Fruit fly (Drosophila melanogaster) whole organism, embryonic: ENCODE results near the gene Gr93d.
A peak's percentile ranks its signal among the peaks of the same experiment; 100 is the strongest.

Experiments
- Blimp-1 ChIP-seq: fragments of 200-800 bp; sonication (Bioruptor generic); optimal IDR thresholded peaks from 3 replicates; lab custom pipeline; 2018; ENCODE audit warnings: missing biosample characterization, missing genetic modification characterization, mild to moderate bottlenecking, moderate library complexity, missing genetic modification reagents
- CG11456 ChIP-seq: fragments of 200-800 bp; sonication (Bioruptor generic); IDR thresholded peaks from 3 replicates; pipeline ENCODE4 v1.3.6; 2022; ENCODE audit warnings: missing biosample characterization, missing genetic modification characterization
- CG13287 ChIP-seq: fragments of 200-800 bp; sonication (Bioruptor generic); IDR thresholded peaks from 2 replicates; pipeline ENCODE4 v1.3.6; 2022; ENCODE audit warnings: missing biosample characterization, missing genetic modification characterization; ENCODE audit not compliant: partially characterized antibody
- CG14965 ChIP-seq: fragments of 200-800 bp; sonication (Bioruptor generic); optimal IDR thresholded peaks from 2 replicates; lab custom pipeline; 2016; ENCODE audit warnings: missing biosample characterization, missing genetic modification characterization, borderline replicate concordance
- CG17361 ChIP-seq: fragments of 200-800 bp; sonication (Bioruptor generic); IDR thresholded peaks from 3 replicates; pipeline ENCODE4 v1.3.6; 2022; ENCODE audit warnings: missing biosample characterization, missing genetic modification characterization
- CG17385 ChIP-seq: fragments of 200-800 bp; sonication (Bioruptor generic); optimal IDR thresholded peaks from 3 replicates; lab custom pipeline; 2018; ENCODE audit warnings: missing biosample characterization, mild to moderate bottlenecking, missing genetic modification characterization
- CG18011 ChIP-seq: fragments of 200-800 bp; sonication (Bioruptor generic); optimal IDR thresholded peaks from 2 replicates; lab custom pipeline; 2017; ENCODE audit warnings: missing biosample characterization, missing genetic modification characterization, mild to moderate bottlenecking, moderate library complexity, missing genotype
- CG3065 ChIP-seq: fragments of 200-800 bp; sonication (Bioruptor generic); optimal IDR thresholded peaks from 2 replicates; lab custom pipeline; 2016; ENCODE audit warnings: missing biosample characterization, missing genetic modification characterization
- CG31388 ChIP-seq: fragments of 200-800 bp; sonication (Bioruptor generic); optimal IDR thresholded peaks from 2 replicates; lab custom pipeline; 2016; ENCODE audit warnings: missing biosample characterization, missing genetic modification characterization
- CG32772 ChIP-seq: fragments of 200-800 bp; sonication (Bioruptor generic); IDR thresholded peaks from 2 replicates; pipeline ENCODE4 v1.3.6; 2022; ENCODE audit warnings: missing biosample characterization, missing genetic modification characterization
- CG34422 ChIP-seq: fragments of 200-800 bp; sonication (Bioruptor generic); IDR thresholded peaks from 3 replicates; pipeline ENCODE4 v1.3.6; 2022; ENCODE audit warnings: missing biosample characterization, missing genetic modification characterization
- CG4404 ChIP-seq: fragments of 200-800 bp; sonication (Bioruptor generic); IDR thresholded peaks from 2 replicates; pipeline ENCODE4 v1.3.6; 2022; ENCODE audit warnings: missing biosample characterization, missing genetic modification characterization
- CG6689 ChIP-seq: fragments of 200-800 bp; sonication (Bioruptor generic); IDR thresholded peaks from 2 replicates; pipeline ENCODE4 v1.3.6; 2022; ENCODE audit warnings: missing biosample characterization, missing genetic modification characterization
- CG6765 ChIP-seq: fragments of 200-800 bp; sonication (Bioruptor generic); optimal IDR thresholded peaks from 3 replicates; lab custom pipeline; 2017; ENCODE audit warnings: missing biosample characterization, mild to moderate bottlenecking, missing genetic modification characterization
- CG7357 ChIP-seq: fragments of 200-800 bp; sonication (Bioruptor generic); IDR thresholded peaks from 3 replicates; pipeline ENCODE4 v1.3.6; 2022; ENCODE audit warnings: missing biosample characterization, missing genetic modification characterization
- CG7372 ChIP-seq: fragments of 200-800 bp; sonication (Bioruptor generic); IDR thresholded peaks from 2 replicates; pipeline ENCODE4 v1.3.6; 2022; ENCODE audit warnings: missing biosample characterization, missing genetic modification characterization
- CG7556 ChIP-seq: fragments of 200-800 bp; sonication (Bioruptor generic); optimal IDR thresholded peaks from 2 replicates; lab custom pipeline; 2017; ENCODE audit warnings: missing biosample characterization, mild to moderate bottlenecking, missing genetic modification characterization
- CG8388 ChIP-seq: fragments of 200-800 bp; sonication (Bioruptor generic); optimal IDR thresholded peaks from 2 replicates; lab custom pipeline; 2019; ENCODE audit warnings: missing biosample characterization, mild to moderate bottlenecking, missing genetic modification characterization, moderate library complexity
- Doc3 ChIP-seq: fragments of 200-800 bp; sonication (Bioruptor generic); IDR thresholded peaks from 3 replicates; pipeline ENCODE4 v1.3.6; 2022; ENCODE audit warnings: missing biosample characterization, missing genetic modification characterization; ENCODE audit not compliant: partially characterized antibody
- E2f2 ChIP-seq: fragments of 200-800 bp; sonication (Bioruptor generic); IDR thresholded peaks from 2 replicates; pipeline ENCODE4 v1.3.6; 2022; ENCODE audit warnings: missing biosample characterization, missing genetic modification characterization
- Oli ChIP-seq: fragments of 200-800 bp; sonication (Bioruptor generic); optimal IDR thresholded peaks from 2 replicates; lab custom pipeline; 2018; ENCODE audit warnings: missing biosample characterization, mild to moderate bottlenecking, missing genetic modification characterization, moderate library complexity
- Sry-δ ChIP-seq: fragments of 200-800 bp; sonication (Bioruptor generic); optimal IDR thresholded peaks from 2 replicates; lab custom pipeline; 2016; ENCODE audit warnings: missing biosample characterization, missing genetic modification characterization
- Usf ChIP-seq: fragments of 200-800 bp; sonication (Bioruptor generic); optimal IDR thresholded peaks from 2 replicates; lab custom pipeline; 2017; ENCODE audit warnings: missing genotype, missing biosample characterization, missing genetic modification characterization
- ato ChIP-seq: fragments of 200-800 bp; sonication (Bioruptor generic); IDR thresholded peaks from 2 replicates; pipeline ENCODE4 v1.3.6; 2022; ENCODE audit warnings: missing biosample characterization, missing genetic modification characterization; ENCODE audit not compliant: partially characterized antibody
- bsh ChIP-seq, 2 experiments: fragments of 200-800 bp; sonication (Bioruptor generic); optimal IDR thresholded peaks; 2 replicates each; lab custom pipeline; 2017 to 2018; ENCODE audit warnings: mild to moderate bottlenecking in 2 of 2, missing biosample characterization in 2 of 2, missing genetic modification characterization in 2 of 2, moderate library complexity in 1 of 2
- croc ChIP-seq: fragments of 200-800 bp; sonication (Bioruptor generic); conservative IDR thresholded peaks from 3 replicates; pipeline ENCODE4 v1.3.6; 2022; ENCODE audit warnings: missing biosample characterization, missing genetic modification characterization
- dati ChIP-seq: fragments of 200-800 bp; sonication (Bioruptor generic); IDR thresholded peaks from 2 replicates; pipeline ENCODE4 v1.3.6; 2022; ENCODE audit warnings: missing biosample characterization, missing genetic modification characterization
- eyg ChIP-seq: fragments of 200-800 bp; sonication (Bioruptor generic); optimal IDR thresholded peaks from 3 replicates; lab custom pipeline; 2016; ENCODE audit warnings: missing biosample characterization, missing genetic modification characterization
- fru ChIP-seq: fragments of >200 bp; optimal IDR thresholded peaks from 2 replicates; lab custom pipeline; 2017
- gce ChIP-seq: fragments of 200-800 bp; sonication (Bioruptor generic); IDR thresholded peaks from 3 replicates; pipeline ENCODE4 v1.3.6; 2022; ENCODE audit warnings: missing biosample characterization, missing genetic modification characterization
- jing ChIP-seq: fragments of 200-800 bp; sonication (Bioruptor generic); optimal IDR thresholded peaks from 2 replicates; lab custom pipeline; 2018; ENCODE audit warnings: missing biosample characterization, mild to moderate bottlenecking, missing genetic modification characterization
- jumu ChIP-seq: fragments of 200-800 bp; sonication (Bioruptor generic); optimal IDR thresholded peaks from 3 replicates; lab custom pipeline; 2016; ENCODE audit warnings: missing biosample characterization, missing genetic modification characterization
- kni ChIP-seq: fragments of 200-800 bp; sonication (Bioruptor generic); optimal IDR thresholded peaks from 3 replicates; lab custom pipeline; 2017; ENCODE audit warnings: mild to moderate bottlenecking, missing biosample characterization, missing genetic modification reagents, missing genetic modification characterization
- lbe ChIP-seq: fragments of 200-800 bp; sonication (Bioruptor generic); optimal IDR thresholded peaks from 2 replicates; lab custom pipeline; 2016; ENCODE audit warnings: missing biosample characterization, mild to moderate bottlenecking, missing genetic modification characterization
- nerfin-2 ChIP-seq: fragments of 200-800 bp; sonication (Bioruptor generic); IDR thresholded peaks from 2 replicates; pipeline ENCODE4 v1.3.6; 2022; ENCODE audit warnings: missing biosample characterization, missing genetic modification characterization; ENCODE audit not compliant: partially characterized antibody
- nmo ChIP-seq: fragments of 200-800 bp; sonication (Bioruptor generic); optimal IDR thresholded peaks from 2 replicates; lab custom pipeline; 2018; ENCODE audit warnings: missing biosample characterization, mild to moderate bottlenecking, missing genetic modification characterization, moderate library complexity
- peb ChIP-seq: fragments of 200-800 bp; sonication (Bioruptor generic); IDR thresholded peaks from 2 replicates; pipeline ENCODE4 v1.3.6; 2022; ENCODE audit warnings: missing biosample characterization, missing genetic modification characterization
- phol ChIP-seq: fragments of 200-800 bp; sonication (Bioruptor generic); optimal IDR thresholded peaks from 3 replicates; lab custom pipeline; 2018; ENCODE audit warnings: missing biosample characterization, mild to moderate bottlenecking, missing genetic modification characterization, moderate library complexity
- prd ChIP-seq, 3 experiments: fragments of >200 bp in 2 of 3; fragments of 200-800 bp in 1 of 3; sonication (Bioruptor generic) in 1 of 3; optimal IDR thresholded peaks in 2 of 3; IDR thresholded peaks in 1 of 3; 2 replicates in 2 of 3; 3 replicates in 1 of 3; pipeline versions ENCODE4 v1.3.6 to Lab custom; 2017 to 2022; ENCODE audit warnings: missing biosample characterization in 1 of 3, missing genetic modification characterization in 1 of 3
- pum ChIP-seq: fragments of 200-800 bp; sonication (Bioruptor generic); optimal IDR thresholded peaks from 2 replicates; lab custom pipeline; 2016; ENCODE audit warnings: missing biosample characterization, missing genetic modification characterization
- rib ChIP-seq: fragments of 200-800 bp; sonication (Bioruptor generic); IDR thresholded peaks from 2 replicates; pipeline ENCODE4 v1.3.6; 2022; ENCODE audit warnings: missing biosample characterization, missing genetic modification characterization
- ro ChIP-seq: fragments of 200-800 bp; sonication (Bioruptor generic); IDR thresholded peaks from 2 replicates; pipeline ENCODE4 v1.3.6; 2022; ENCODE audit warnings: missing biosample characterization, missing genetic modification characterization
- sens ChIP-seq: fragments of 200-800 bp; sonication (Bioruptor generic); peaks from one replicate; lab custom pipeline; 2016; ENCODE audit warnings: missing biosample characterization, missing genetic modification characterization
- slbo ChIP-seq: fragments of 200-800 bp; sonication (Bioruptor generic); IDR thresholded peaks from 2 replicates; pipeline ENCODE4 v1.3.6; 2022; ENCODE audit warnings: missing biosample characterization, missing genetic modification characterization
- toy ChIP-seq: fragments of 200-800 bp; sonication (Bioruptor generic); IDR thresholded peaks from 2 replicates; pipeline ENCODE4 v1.3.6; 2022; ENCODE audit warnings: missing biosample characterization, missing genetic modification characterization
- ttk ChIP-seq: fragments of 200-800 bp; sonication (Bioruptor generic); IDR thresholded peaks from 2 replicates; pipeline ENCODE4 v2.1.2; 2022; ENCODE audit warnings: missing biosample characterization, missing genetic modification characterization
- unpg ChIP-seq: fragments of 200-800 bp; sonication (Bioruptor generic); optimal IDR thresholded peaks from 3 replicates; lab custom pipeline; 2018; ENCODE audit warnings: missing biosample characterization, mild to moderate bottlenecking, missing genetic modification characterization, moderate library complexity
- z ChIP-seq: fragments of 200-800 bp; sonication (Bioruptor generic); IDR thresholded peaks from 3 replicates; pipeline ENCODE4 v1.3.6; 2022; ENCODE audit warnings: missing biosample characterization, missing genetic modification characterization
- zfh1 ChIP-seq: fragments of 200-800 bp; sonication (Bioruptor generic); IDR thresholded peaks from 3 replicates; pipeline ENCODE4 v1.3.6; 2022; ENCODE audit warnings: missing biosample characterization, missing genetic modification characterization

The Gr93d gene

DNA sequence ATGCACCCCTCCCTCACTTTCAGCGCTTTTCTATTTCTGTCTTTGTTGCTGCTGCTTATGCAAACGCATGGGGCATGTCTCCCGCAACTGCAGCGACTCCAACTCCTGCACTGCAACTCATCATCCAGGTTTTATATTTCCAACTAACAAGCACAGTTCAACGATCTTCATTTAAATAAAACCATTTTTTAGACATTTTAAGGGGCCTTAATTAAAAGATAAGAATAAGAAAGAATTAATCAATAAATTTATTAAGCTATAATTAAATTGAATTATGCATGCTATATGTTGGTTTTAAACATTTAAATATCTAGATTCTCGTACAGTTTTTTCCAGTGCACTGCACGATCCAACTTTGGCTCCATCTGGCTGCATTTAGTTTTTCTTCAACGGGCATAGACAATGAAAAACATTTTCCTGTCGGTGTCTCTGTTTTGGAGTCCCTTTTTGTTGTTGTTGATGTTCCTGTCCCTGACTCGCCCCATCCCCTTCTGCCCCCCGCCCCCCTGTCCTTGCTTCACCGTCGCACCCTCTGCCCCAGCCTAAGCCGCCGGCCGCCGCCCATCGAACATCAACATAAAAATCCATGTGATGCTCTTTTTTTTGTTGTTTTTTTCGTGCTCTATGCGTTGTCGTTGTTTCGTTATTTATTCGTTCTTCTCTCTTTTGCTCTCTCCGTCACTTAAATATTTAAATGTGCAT, 17.5 kb downstream of the Gr93d start (continued):
- peak; percentile 72 for TF ChIP-seq CG6689 (GFP tag; lab: Robert Waterston, UW)
- no peak for TF ChIP-seq ato (GFP tag; lab: Robert Waterston, UW)
- peak; percentile 81 for TF ChIP-seq Oli (tag; lab: Kevin White, UChicago)
- no peak for TF ChIP-seq slbo (GFP tag; lab: Robert Waterston, UW)
- TF ChIP-seq eyg = no peak
- TF ChIP-seq dati = no peak
- no peak for TF ChIP-seq prd (optimal IDR thresholded peaks at IDR 0.05; lab: Kevin White, UChicago)
- peak; percentile 63; the same call in 2 of the 3 replicates for TF ChIP-seq prd (GFP tag; IDR thresholded peaks at IDR 0.05; lab: Robert Waterston, UW)
- no peak for TF ChIP-seq CG11456
- TF ChIP-seq Usf (GFP tag; lab: Kevin White, UChicago) = peak; percentile 50
- no peak for TF ChIP-seq CG31388 (GFP tag; lab: Kevin White, UChicago)
- no peak for TF ChIP-seq CG18011
- peak; percentile 91 for TF ChIP-seq CG8388 (GFP tag; lab: Kevin White, UChicago)
- TF ChIP-seq jing = peak; percentile 39
- TF ChIP-seq kni (GFP tag; lab: Kevin White, UChicago) = peak; percentile 45
- no peak for TF ChIP-seq Sry-δ (GFP tag; lab: Kevin White, UChicago)
- TF ChIP-seq sens = peak; percentile 88
- TF ChIP-seq Doc3 (GFP tag; lab: Robert Waterston, UW) = no peak
- TF ChIP-seq CG17361 (GFP tag; lab: Robert Waterston, UW) = no peak; the same call in none of the 3 replicates
- no peak for TF ChIP-seq pum (GFP tag; lab: Kevin White, UChicago)
- TF ChIP-seq unpg (GFP tag; lab: Kevin White, UChicago) = peak; percentile 89
- TF ChIP-seq zfh1 (GFP tag; lab: Robert Waterston, UW) = peak; percentile 55; the same call in 2 of the 3 replicates
- no peak for TF ChIP-seq CG6765 (GFP tag; lab: Kevin White, UChicago)
- TF ChIP-seq bsh (GFP tag; optimal IDR thresholded peaks at IDR 0.05; lab: Kevin White, UChicago) = peak; percentile 87 to 96
- no peak; the same call in 1 of the 2 replicates for TF ChIP-seq CG4404 (GFP tag; lab: Robert Waterston, UW)
- peak; percentile 89 for TF ChIP-seq phol
- TF ChIP-seq gce (GFP tag; lab: Robert Waterston, UW) = peak; percentile 45; the same call in 1 of the 3 replicates
- TF ChIP-seq lbe (GFP tag; lab: Kevin White, UChicago) = no peak
- no peak for TF ChIP-seq ttk (GFP tag; lab: Robert Waterston, UW)
- peak; percentile 88 for TF ChIP-seq Blimp-1 (GFP tag; lab: Kevin White, UChicago)
- no peak for TF ChIP-seq z (GFP tag; lab: Robert Waterston, UW)
- 0 out of 2 replicates have a peak, but pooled peaks have one; percentile 9 for TF ChIP-seq rib (GFP tag; lab: Robert Waterston, UW)
- TF ChIP-seq E2f2 (GFP tag; lab: Robert Waterston, UW) = no peak; the same call in 1 of the 2 replicates
- no peak for TF ChIP-seq CG7372 (GFP tag; lab: Robert Waterston, UW)
- no peak for TF ChIP-seq toy (GFP tag; lab: Robert Waterston, UW)
- TF ChIP-seq CG3065 (GFP tag; lab: Kevin White, UChicago) = peak; percentile 12
- TF ChIP-seq nmo (GFP tag; lab: Kevin White, UChicago) = peak; percentile 91
- TF ChIP-seq jumu (GFP tag; lab: Kevin White, UChicago) = no peak
- TF ChIP-seq CG34422 (GFP tag; lab: Robert Waterston, UW) = peak; percentile 55; the same call in 2 of the 3 replicates
- 0 out of 3 replicates have a peak, but pooled peaks have one; percentile 10 for TF ChIP-seq CG7357 (GFP tag; lab: Robert Waterston, UW)
- peak; percentile 77 for TF ChIP-seq croc (GFP tag; lab: Robert Waterston, UW)
- TF ChIP-seq CG32772 (GFP tag; lab: Robert Waterston, UW) = peak; percentile 52
- no peak for TF ChIP-seq CG14965 (GFP tag; lab: Kevin White, UChicago)
- no peak for TF ChIP-seq CG13287 (GFP tag; lab: Robert Waterston, UW)
- no peak for TF ChIP-seq nerfin-2
- TF ChIP-seq CG17385 (GFP tag; lab: Kevin White, UChicago) = peak; percentile 53
- TF ChIP-seq peb (GFP tag; lab: Robert Waterston, UW) = peak; percentile 53; the same call in 1 of the 2 replicates
- TF ChIP-seq CG7556 = peak; percentile 71
- TF ChIP-seq ro (GFP tag; lab: Robert Waterston, UW) = peak; percentile 35; the same call in 1 of the 2 replicates
- no peak for TF ChIP-seq fru (lab: Kevin White, UChicago)
